Fruit fly (Drosophila melanogaster): ENCODE data around the gene CG9095.
A peak's percentile ranks its signal among the peaks of the same experiment; 100 is the strongest.

The CG9095 gene

dm6 chrX:15138994-15139863, 23.8 kb downstream of the CG9095 start, which contains the start of gene RpL37-1 (continued):
- TF ChIP-seq Side (GFP tag; optimal IDR thresholded peaks at IDR 0.05) (peak; percentile 77), gcm2 (GFP tag; optimal IDR thresholded peaks at IDR 0.05) (peak; percentile 29), vfl (GFP tag; optimal IDR thresholded peaks at IDR 0.05) (no peak), CG32532 (GFP tag; IDR thresholded peaks at IDR 0.05) (peak; percentile 69), exex (tag; optimal IDR thresholded peaks at IDR 0.05) (no peak), CG3407 (GFP tag; optimal IDR thresholded peaks at IDR 0.05) (peak; percentile 52), dimm (GFP tag; IDR thresholded peaks at IDR 0.05) (no peak), CG11085 (GFP tag; IDR thresholded peaks at IDR 0.05) (peak; percentile 70), emc (GFP tag; optimal IDR thresholded peaks at IDR 0.05) (peak; percentile 23), Taf1 (GFP tag; IDR thresholded peaks at IDR 0.05) (0 out of 2 replicates have a peak, but pooled peaks have one; percentile 11), CG12236 (GFP tag; optimal IDR thresholded peaks at IDR 0.05) (peak; percentile 30), Rfx (GFP tag; IDR thresholded peaks at IDR 0.05) (peak; percentile 86), CG6791 (GFP tag; IDR thresholded peaks at IDR 0.05; ENCODE audit: partially characterized antibody) (peak; percentile 66; the same call in 2 of the 3 replicates), sqz (GFP tag; optimal IDR thresholded peaks at IDR 0.05) (peak; percentile 47), Dad (GFP tag; optimal IDR thresholded peaks at IDR 0.05) (peak; percentile 77), fd102C (GFP tag; optimal IDR thresholded peaks at IDR 0.05) (no peak), CG11504 (tag; optimal IDR thresholded peaks at IDR 0.05) (peak; percentile 44), otp (GFP tag; IDR thresholded peaks at IDR 0.05) (peak; percentile 68; the same call in 2 of the 3 replicates), Dfd (GFP tag; optimal IDR thresholded peaks at IDR 0.05) (no peak), psq (GFP tag; optimal IDR thresholded peaks at IDR 0.05) (peak; percentile 2), z (GFP tag; IDR thresholded peaks at IDR 0.05) (peak; percentile 13; the same call in 1 of the 3 replicates), CG8388 (GFP tag; optimal IDR thresholded peaks at IDR 0.05) (peak; percentile 43), CG16813 (GFP tag; IDR thresholded peaks at IDR 0.05; ENCODE audit: partially characterized antibody) (peak; percentile 81), MBD-R2 (GFP tag; IDR thresholded peaks at IDR 0.05) (peak; percentile 49), lilli (GFP tag; optimal IDR thresholded peaks at IDR 0.05) (peak; percentile 71), grau (tag; optimal IDR thresholded peaks at IDR 0.05) (peak; percentile 45), CG15696 (tag; optimal IDR thresholded peaks at IDR 0.05) (no peak), cas (GFP tag; IDR thresholded peaks at IDR 0.05) (peak; percentile 48; the same call in 1 of the 2 replicates), Drgx (GFP tag; IDR thresholded peaks at IDR 0.05) (no peak; the same call in 1 of the 2 replicates), ATbp (GFP tag; optimal IDR thresholded peaks at IDR 0.05) (peak; percentile 28), CG18619 (GFP tag; optimal IDR thresholded peaks at IDR 0.05) (peak; percentile 66), org-1 (GFP tag; optimal IDR thresholded peaks at IDR 0.05) (peak; percentile 12), CG7372 (GFP tag; IDR thresholded peaks at IDR 0.05) (no peak), gem (tag; optimal IDR thresholded peaks at IDR 0.05) (peak; percentile 49), dmrt11E (tag; optimal IDR thresholded peaks at IDR 0.05) (peak; percentile 45), gt (GFP tag; IDR thresholded peaks at IDR 0.05) (no peak), CG16779 (GFP tag; IDR thresholded peaks at IDR 0.05) (peak; percentile 71), btn (GFP tag; optimal IDR thresholded peaks at IDR 0.05) (peak; percentile 43), CG6272 (GFP tag; IDR thresholded peaks at IDR 0.05) (peak; percentile 47; the same call in 1 of the 2 replicates), D19B (GFP tag; optimal IDR thresholded peaks at IDR 0.05) (peak; percentile 20), peb (GFP tag; IDR thresholded peaks at IDR 0.05) (0 out of 2 replicates have a peak, but pooled peaks have one; percentile 22), HLH4C (GFP tag; IDR thresholded peaks at IDR 0.05; ENCODE audit: partially characterized antibody) (peak; percentile 61; the same call in 1 of the 3 replicates), scrt (GFP tag; optimal IDR thresholded peaks at IDR 0.05) (peak; percentile 70), croc (GFP tag; conservative IDR thresholded peaks at IDR 0.05) (no peak; the same call in 2 of the 3 replicates), sisA (GFP tag; IDR thresholded peaks at IDR 0.05) (peak; percentile 28; the same call in 1 of the 2 replicates), Kr (GFP tag; optimal IDR thresholded peaks at IDR 0.05) (peak; percentile 4), CG10147 (GFP tag; optimal IDR thresholded peaks at IDR 0.05) (peak; percentile 45), slp2 (GFP tag; optimal IDR thresholded peaks at IDR 0.05) (peak; percentile 22), h (optimal IDR thresholded peaks at IDR 0.05) (no peak)
